Worm (Caenorhabditis elegans): ENCODE results near the gene bpnt-1.

bpnt-1 gene

DNA sequence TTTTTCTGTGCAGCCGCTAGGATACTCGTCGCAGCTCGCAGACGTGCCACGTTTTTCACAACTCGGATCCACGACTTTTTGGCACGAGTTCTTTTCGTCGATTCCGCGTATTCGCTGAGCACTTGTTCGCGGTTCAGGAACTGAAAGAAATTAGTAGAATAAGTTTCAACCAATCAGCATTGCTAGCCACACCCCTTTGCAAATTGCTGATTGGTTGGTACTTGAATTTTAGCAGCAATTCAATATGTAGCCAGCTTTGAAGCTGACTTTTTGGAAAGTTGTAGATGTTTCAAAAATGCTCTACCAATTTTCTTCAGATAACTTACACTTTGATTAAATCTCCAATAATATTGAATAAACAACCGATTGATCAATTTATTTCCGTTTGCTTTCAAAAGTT is 21.2 kb downstream of the bpnt-1 start:
- TF ChIP-seq flt-1 (GFP tag; IDR thresholded peaks at IDR 0.05) (no peak), klf-2 (GFP tag; conservative IDR thresholded peaks at IDR 0.05) (no peak), med-1 (GFP tag; optimal IDR thresholded peaks at IDR 0.05; ENCODE audit: insufficient read depth) (no peak), ztf-23 (GFP tag; IDR thresholded peaks at IDR 0.05) (no peak)

DNA sequence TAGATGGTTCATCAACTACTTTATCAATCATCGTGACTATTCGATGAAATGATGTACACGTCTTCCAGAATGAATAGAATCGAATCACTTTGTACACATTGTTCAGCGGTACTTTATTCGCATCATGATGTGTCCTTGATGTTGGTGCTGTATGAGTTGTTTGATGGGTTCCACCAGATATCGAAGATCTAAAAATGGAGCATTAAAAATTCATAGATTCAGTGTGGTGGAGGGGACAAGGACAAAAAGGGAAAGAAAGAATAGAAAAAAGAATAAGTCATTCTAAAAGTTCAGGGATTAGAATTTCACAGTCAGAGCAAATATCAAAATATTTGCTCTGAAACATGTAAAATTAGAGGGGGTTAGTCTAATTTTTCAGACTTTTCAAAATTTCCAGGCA is 24.8 kb downstream of the bpnt-1 start:
- TF ChIP-seq klf-2 (GFP tag; conservative IDR thresholded peaks at IDR 0.05) (no peak), cog-1 (tag; optimal IDR thresholded peaks at IDR 0.05) (no peak)

DNA sequence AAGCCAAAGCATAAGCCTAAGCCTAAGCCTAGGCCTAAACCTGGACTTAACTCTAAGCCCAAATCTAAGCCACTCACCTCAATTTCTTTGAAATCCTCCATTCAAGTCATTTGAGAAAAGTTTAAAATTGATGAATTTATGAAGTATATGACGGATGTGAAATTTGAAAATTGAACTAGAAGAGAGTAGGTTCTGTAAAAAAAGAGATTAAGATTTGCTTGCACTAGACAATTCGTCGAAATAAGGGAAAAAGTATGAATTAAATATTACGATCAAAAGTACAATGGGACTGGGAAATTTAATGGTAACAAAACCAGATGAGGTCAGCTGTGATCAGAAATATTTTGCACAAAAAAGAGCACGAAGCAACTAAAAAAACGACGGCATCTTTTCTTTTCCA is 33.0 kb downstream of the bpnt-1 start, which contains the start of gene twk-2:
twk-2 (minus strand) TSS at position 101 of the 400 bp plus-strand sequence.
- TF ChIP-seq klf-2 (GFP tag; conservative IDR thresholded peaks at IDR 0.05) (no peak), cog-1 (tag; optimal IDR thresholded peaks at IDR 0.05) (no peak), ztf-23 (GFP tag; IDR thresholded peaks at IDR 0.05) (no peak), flt-1 (GFP tag; IDR thresholded peaks at IDR 0.05) (no peak), T22C8.4 (GFP tag; IDR thresholded peaks at IDR 0.05) (no peak), tab-1 (GFP tag; IDR thresholded peaks at IDR 0.05) (no peak), ztf-29 (GFP tag; IDR thresholded peaks at IDR 0.05) (no peak), ref-1 (GFP tag; conservative IDR thresholded peaks at IDR 0.05) (no peak), med-1 (GFP tag; optimal IDR thresholded peaks at IDR 0.05; ENCODE audit: insufficient read depth) (no peak)

- no peak for TF ChIP-seq klf-2 (GFP tag; conservative IDR thresholded peaks at IDR 0.05)
These were observed 33.4 kb downstream of the bpnt-1 start for ce11 chrII:4453453-4453852.

- TF ChIP-seq ztf-23 (GFP tag; IDR thresholded peaks at IDR 0.05) (no peak), tab-1 (GFP tag; IDR thresholded peaks at IDR 0.05) (no peak), T22C8.4 (GFP tag; IDR thresholded peaks at IDR 0.05) (no peak), med-1 (GFP tag; optimal IDR thresholded peaks at IDR 0.05; ENCODE audit: insufficient read depth) (no peak), ztf-29 (GFP tag; IDR thresholded peaks at IDR 0.05) (no peak), flt-1 (GFP tag; IDR thresholded peaks at IDR 0.05) (no peak), cog-1 (tag; optimal IDR thresholded peaks at IDR 0.05) (no peak), klf-2 (GFP tag; conservative IDR thresholded peaks at IDR 0.05) (no peak), ref-1 (GFP tag; conservative IDR thresholded peaks at IDR 0.05) (no peak)
These were observed 34.8 kb downstream of the bpnt-1 start for ce11 chrII:4454823-4455222.

DNA sequence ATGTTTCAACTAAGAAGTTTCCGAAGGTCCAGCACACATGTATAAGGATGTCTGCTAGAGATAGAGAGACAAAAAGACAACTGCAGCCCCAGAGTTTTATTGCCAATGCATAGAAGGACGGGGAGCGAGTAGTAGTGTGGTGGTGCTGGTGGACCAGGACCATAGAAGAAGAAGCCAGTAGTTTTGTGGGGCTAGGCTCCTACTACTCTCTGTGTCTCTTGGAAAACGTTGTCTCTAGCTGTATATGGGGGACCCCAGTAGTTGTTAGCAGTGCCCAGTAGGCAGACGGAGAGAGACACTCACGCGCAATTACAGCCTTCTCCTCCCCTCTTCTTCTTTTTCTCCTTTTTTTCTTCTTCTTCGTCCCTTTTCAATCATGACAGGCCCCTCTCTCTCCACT is 36.0 kb downstream of the bpnt-1 start:
- TF ChIP-seq T22C8.4 (GFP tag; IDR thresholded peaks at IDR 0.05) (no peak), ztf-23 (GFP tag; IDR thresholded peaks at IDR 0.05) (no peak), klf-2 (GFP tag; conservative IDR thresholded peaks at IDR 0.05) (no peak), cog-1 (tag; optimal IDR thresholded peaks at IDR 0.05) (no peak), flt-1 (GFP tag; IDR thresholded peaks at IDR 0.05) (no peak), med-1 (GFP tag; optimal IDR thresholded peaks at IDR 0.05; ENCODE audit: insufficient read depth) (no peak), tab-1 (GFP tag; IDR thresholded peaks at IDR 0.05) (no peak), ref-1 (GFP tag; conservative IDR thresholded peaks at IDR 0.05) (no peak), ztf-29 (GFP tag; IDR thresholded peaks at IDR 0.05) (no peak)

ce11 chrII:4460297-4460696 is 40.2 kb downstream of the bpnt-1 start:
- TF ChIP-seq med-1 (GFP tag; optimal IDR thresholded peaks at IDR 0.05; ENCODE audit: insufficient read depth): no peak
- no peak for TF ChIP-seq ref-1 (GFP tag; conservative IDR thresholded peaks at IDR 0.05)
- TF ChIP-seq klf-2 (GFP tag; conservative IDR thresholded peaks at IDR 0.05): no peak
- no peak for TF ChIP-seq T22C8.4 (GFP tag; IDR thresholded peaks at IDR 0.05)
- TF ChIP-seq flt-1 (GFP tag; IDR thresholded peaks at IDR 0.05): no peak
- TF ChIP-seq cog-1 (tag; optimal IDR thresholded peaks at IDR 0.05): no peak
- no peak for TF ChIP-seq tab-1 (GFP tag; IDR thresholded peaks at IDR 0.05)
- no peak for TF ChIP-seq ztf-23 (GFP tag; IDR thresholded peaks at IDR 0.05)
- TF ChIP-seq ztf-29 (GFP tag; IDR thresholded peaks at IDR 0.05): no peak

DNA sequence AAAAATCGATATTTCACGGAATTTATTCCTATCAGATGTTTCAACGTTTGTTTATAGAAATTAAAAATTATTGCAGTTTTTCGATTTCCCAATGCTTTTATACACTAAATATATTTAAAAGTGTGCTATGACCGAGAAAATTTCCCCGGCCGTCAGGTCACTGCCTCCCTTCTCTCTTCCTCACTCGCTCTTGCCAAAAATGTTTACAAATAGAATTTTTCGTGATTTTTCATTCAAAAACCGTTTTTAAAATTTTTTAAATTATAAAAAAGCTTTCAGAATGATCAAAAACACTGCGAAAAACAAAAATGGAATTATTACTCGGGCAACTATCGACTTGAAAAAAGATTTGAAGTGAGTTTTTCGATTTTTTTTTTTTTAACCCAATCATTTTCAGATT is 40.8 kb downstream of the bpnt-1 start, which contains the start of the genes T12C9.7 and vps-18:
T12C9.7 (minus strand) TSS at position 101 of the 400 bp plus-strand sequence.
vps-18 (plus strand) TSS at position 280 of the 400 bp plus-strand sequence.
- TF ChIP-seq tab-1 (GFP tag; IDR thresholded peaks at IDR 0.05): no peak
- no peak for TF ChIP-seq ztf-23 (GFP tag; IDR thresholded peaks at IDR 0.05)
- no peak for TF ChIP-seq T22C8.4 (GFP tag; IDR thresholded peaks at IDR 0.05)
- no peak for TF ChIP-seq ztf-29 (GFP tag; IDR thresholded peaks at IDR 0.05)
- no peak for TF ChIP-seq klf-2 (GFP tag; conservative IDR thresholded peaks at IDR 0.05)
- TF ChIP-seq med-1 (GFP tag; optimal IDR thresholded peaks at IDR 0.05; ENCODE audit: insufficient read depth): no peak
- no peak for TF ChIP-seq cog-1 (tag; optimal IDR thresholded peaks at IDR 0.05)
- TF ChIP-seq flt-1 (GFP tag; IDR thresholded peaks at IDR 0.05): no peak
- no peak for TF ChIP-seq ref-1 (GFP tag; conservative IDR thresholded peaks at IDR 0.05)

DNA sequence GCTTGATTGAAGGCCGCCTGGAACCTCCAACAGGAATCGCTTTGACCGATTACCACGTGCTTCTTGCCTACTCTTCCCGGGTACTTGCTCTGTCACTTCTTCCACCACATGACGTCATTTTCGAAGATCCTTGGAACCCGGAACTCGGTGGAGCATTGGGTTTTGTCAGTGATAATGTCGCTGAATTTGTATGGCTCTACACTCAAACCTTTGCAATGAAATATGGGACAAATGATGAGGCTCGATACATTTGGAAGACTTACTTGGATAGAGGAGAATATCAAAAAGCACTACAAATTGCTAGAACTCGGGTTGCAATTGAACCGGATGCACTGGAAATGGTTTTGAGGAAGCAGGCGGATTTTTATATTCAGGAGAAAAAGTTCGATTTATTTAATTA is 42.8 kb downstream of the bpnt-1 start:
- no peak for TF ChIP-seq med-1 (GFP tag; optimal IDR thresholded peaks at IDR 0.05; ENCODE audit: insufficient read depth)
- no peak for TF ChIP-seq flt-1 (GFP tag; IDR thresholded peaks at IDR 0.05)
- TF ChIP-seq T22C8.4 (GFP tag; IDR thresholded peaks at IDR 0.05): no peak
- no peak for TF ChIP-seq tab-1 (GFP tag; IDR thresholded peaks at IDR 0.05)
- no peak for TF ChIP-seq ztf-23 (GFP tag; IDR thresholded peaks at IDR 0.05)
- no peak for TF ChIP-seq klf-2 (GFP tag; conservative IDR thresholded peaks at IDR 0.05)
- TF ChIP-seq cog-1 (tag; optimal IDR thresholded peaks at IDR 0.05): no peak
- TF ChIP-seq ref-1 (GFP tag; conservative IDR thresholded peaks at IDR 0.05): no peak

ce11 chrII:4467869-4468268 is 47.8 kb downstream of the bpnt-1 start, which contains the start of gene W06B4.2:
Gene W06B4.2, plus strand, starts transcription at chrII:4468169.
- TF ChIP-seq ztf-29 (GFP tag; IDR thresholded peaks at IDR 0.05) (no peak), ztf-23 (GFP tag; IDR thresholded peaks at IDR 0.05) (no peak), tab-1 (GFP tag; IDR thresholded peaks at IDR 0.05) (no peak), ref-1 (GFP tag; conservative IDR thresholded peaks at IDR 0.05) (no peak), cog-1 (tag; optimal IDR thresholded peaks at IDR 0.05) (no peak), T22C8.4 (GFP tag; IDR thresholded peaks at IDR 0.05) (no peak), klf-2 (GFP tag; conservative IDR thresholded peaks at IDR 0.05) (no peak), flt-1 (GFP tag; IDR thresholded peaks at IDR 0.05) (no peak), med-1 (GFP tag; optimal IDR thresholded peaks at IDR 0.05; ENCODE audit: insufficient read depth) (no peak)
